Worm (Caenorhabditis elegans) whole organism, L3 larva: ENCODE results near the gene C33F10.8.
"Not testable (repeated sequence)": the region's sequence is repeated elsewhere in the genome, so short reads cannot be mapped to it uniquely, and the experiment has no call there.

ENCODE experiments used
- R02D3.7 ChIP-seq: fragments of 150-350 bp; optimal IDR thresholded peaks from 2 replicates; lab custom pipeline; 2014; ENCODE audit warnings: missing biosample characterization, missing genetic modification characterization
- ZK546.5 ChIP-seq: sonication (generic microtip); optimal IDR thresholded peaks from 2 replicates; lab custom pipeline; 2017; ENCODE audit warnings: missing biosample characterization, missing genetic modification characterization
- aly-2 ChIP-seq: fragments of 150-350 bp; optimal IDR thresholded peaks from 2 replicates; lab custom pipeline; 2014; ENCODE audit warnings: missing biosample characterization, missing genetic modification characterization
- ceh-28 ChIP-seq: fragments of 150-350 bp; optimal IDR thresholded peaks from 2 replicates; lab custom pipeline; 2014; ENCODE audit warnings: missing biosample characterization, missing genetic modification reagents, missing genetic modification characterization
- ceh-82 ChIP-seq: fragments of 150-350 bp; optimal IDR thresholded peaks from 2 replicates; lab custom pipeline; 2014; ENCODE audit warnings: missing biosample characterization, missing genetic modification characterization
- daf-12 ChIP-seq: fragments of 150-350 bp; optimal IDR thresholded peaks from 2 replicates; lab custom pipeline; 2014; ENCODE audit warnings: missing biosample characterization, missing genetic modification reagents, missing genetic modification characterization
- egl-27 ChIP-seq: sonication (generic microtip); optimal IDR thresholded peaks from 4 replicates; lab custom pipeline; 2017; ENCODE audit warnings: missing biosample characterization, missing genetic modification reagents, missing genetic modification characterization
- egl-5 ChIP-seq: fragments of 150-350 bp; optimal IDR thresholded peaks from 2 replicates; lab custom pipeline; 2017; ENCODE audit warnings: missing biosample characterization, missing genetic modification reagents, missing genetic modification characterization, inconsistent platforms
- elt-2 ChIP-seq: sonication (generic microtip); optimal IDR thresholded peaks from 2 replicates; lab custom pipeline; 2016; ENCODE audit warnings: missing genetic modification reagents, mild to moderate bottlenecking, missing genetic modification characterization, missing compliant biosample characterization
- elt-3 ChIP-seq, 3 experiments: fragments of 150-350 bp in 1 of 3; sonication (generic microtip) in 2 of 3; optimal IDR thresholded peaks; 2 replicates in 2 of 3; 4 replicates in 1 of 3; lab custom pipeline; 2014 to 2017; ENCODE audit warnings: missing biosample characterization in 3 of 3, missing genetic modification characterization in 3 of 3
- eor-1 ChIP-seq, 2 experiments: fragments of 150-350 bp; optimal IDR thresholded peaks; 2 replicates each; lab custom pipeline; 2014 to 2018; ENCODE audit warnings: missing biosample characterization in 2 of 2, missing genetic modification characterization in 2 of 2
- fkh-10 ChIP-seq: sonication (generic microtip); optimal IDR thresholded peaks from 2 replicates; lab custom pipeline; 2017; ENCODE audit warnings: missing biosample characterization, missing genetic modification reagents, missing genetic modification characterization
- fos-1 ChIP-seq: fragments of 150-350 bp; optimal IDR thresholded peaks from 2 replicates; lab custom pipeline; 2014; ENCODE audit warnings: missing biosample characterization, missing genetic modification characterization
- hmg-11 ChIP-seq: sonication (generic microtip); optimal IDR thresholded peaks from 2 replicates; lab custom pipeline; 2016; ENCODE audit warnings: missing genetic modification characterization, missing compliant biosample characterization
- lin-15B ChIP-seq: fragments of 150-350 bp; optimal IDR thresholded peaks from 2 replicates; lab custom pipeline; 2014; ENCODE audit warnings: missing biosample characterization, missing genetic modification characterization
- lsy-12 ChIP-seq: sonication (generic microtip); optimal IDR thresholded peaks from 2 replicates; lab custom pipeline; 2016; ENCODE audit warnings: mild to moderate bottlenecking, missing genetic modification characterization, missing compliant biosample characterization
- mml-1 ChIP-seq: fragments of 150-350 bp; sonication (generic microtip); optimal IDR thresholded peaks from 3 replicates; lab custom pipeline; 2014; ENCODE audit warnings: missing biosample characterization, missing genetic modification characterization
- nfya-1 ChIP-seq: sonication (generic microtip); optimal IDR thresholded peaks from 2 replicates; lab custom pipeline; 2017; ENCODE audit warnings: missing genetic modification characterization, mild to moderate bottlenecking, missing compliant biosample characterization, antibody characterized with exemption, moderate library complexity; ENCODE audit not compliant: insufficient read depth
- nhr-11 ChIP-seq: fragments of 150-350 bp; optimal IDR thresholded peaks from 2 replicates; lab custom pipeline; 2014; ENCODE audit warnings: missing biosample characterization, missing genetic modification characterization
- nhr-12 ChIP-seq: fragments of 150-350 bp; optimal IDR thresholded peaks from 2 replicates; lab custom pipeline; 2014; ENCODE audit warnings: missing biosample characterization, missing genetic modification characterization
- nhr-23 ChIP-seq: fragments of 150-350 bp; optimal IDR thresholded peaks from 2 replicates; lab custom pipeline; 2014; ENCODE audit warnings: missing biosample characterization, missing genetic modification reagents, missing genetic modification characterization
- nhr-237 ChIP-seq: fragments of 150-350 bp; optimal IDR thresholded peaks from 2 replicates; lab custom pipeline; 2014; ENCODE audit warnings: missing biosample characterization, missing genetic modification characterization
- nhr-25 ChIP-seq: sonication (generic microtip); optimal IDR thresholded peaks from 2 replicates; lab custom pipeline; 2017; ENCODE audit warnings: missing biosample characterization, missing genetic modification characterization
- nhr-43 ChIP-seq: sonication (generic microtip); optimal IDR thresholded peaks from 2 replicates; lab custom pipeline; 2016; ENCODE audit warnings: mild to moderate bottlenecking, missing genetic modification characterization, missing compliant biosample characterization; ENCODE audit not compliant: poor library complexity, severe bottlenecking
- nhr-76 ChIP-seq: fragments of 150-350 bp; sonication (generic microtip); optimal IDR thresholded peaks from 5 replicates; lab custom pipeline; 2014; ENCODE audit warnings: missing biosample characterization, missing genetic modification characterization
- nhr-77 ChIP-seq: fragments of 150-350 bp; optimal IDR thresholded peaks from 2 replicates; lab custom pipeline; 2014; ENCODE audit warnings: missing biosample characterization, missing genetic modification characterization
- pha-4 ChIP-seq: fragments of 150-350 bp; optimal IDR thresholded peaks from 2 replicates; lab custom pipeline; 2014; ENCODE audit warnings: missing biosample characterization, missing genetic modification reagents, missing genetic modification characterization
- pqm-1 ChIP-seq: fragments of 150-350 bp; optimal IDR thresholded peaks from 2 replicates; lab custom pipeline; 2017; ENCODE audit warnings: missing biosample characterization, missing genetic modification characterization, inconsistent platforms
- sea-2 ChIP-seq: fragments of 150-350 bp; sonication (generic microtip); optimal IDR thresholded peaks from 4 replicates; lab custom pipeline; 2014; ENCODE audit warnings: missing biosample characterization, missing genetic modification reagents, missing genetic modification characterization
- unc-62 ChIP-seq: fragments of 150-350 bp; sonication (generic microtip); optimal IDR thresholded peaks from 4 replicates; lab custom pipeline; 2014; ENCODE audit warnings: missing biosample characterization, missing genetic modification reagents, missing genetic modification characterization
- ztf-11 ChIP-seq: fragments of 150-350 bp; optimal IDR thresholded peaks from 2 replicates; lab custom pipeline; 2014; ENCODE audit warnings: missing biosample characterization, missing genetic modification characterization

Gene C33F10.8

DNA sequence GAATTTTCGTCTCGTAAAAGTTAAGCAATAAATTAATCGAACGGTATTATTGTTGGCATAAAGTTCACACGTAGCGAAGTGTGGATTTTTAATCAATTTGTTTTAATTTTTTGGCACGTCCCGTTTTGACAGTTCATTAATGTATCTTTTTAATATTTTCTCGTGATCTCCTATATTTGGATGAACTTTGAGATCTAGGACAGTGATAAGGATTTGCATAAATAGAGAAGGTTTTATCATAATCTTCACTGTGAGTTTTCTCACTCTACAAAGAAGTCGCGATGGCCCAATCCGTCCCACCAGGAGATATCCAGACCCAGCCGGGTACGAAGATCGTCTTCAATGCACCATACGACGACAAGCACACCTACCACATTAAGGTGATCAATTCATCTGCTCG, at the start of gene C33F10.8, which contains the start of gene msp-40:
C33F10.8 (minus strand) TSS at position 101 of the 400 bp plus-strand sequence.
msp-40 (plus strand) TSS at position 282 of the 400 bp plus-strand sequence.
- TF ChIP-seq nhr-237 (tag; lab: Kevin White, UChicago); R02D3.7 (tag; lab: Kevin White, UChicago); hmg-11: not testable (repeated sequence)

- TF ChIP-seq elt-3 (tag; optimal IDR thresholded peaks at IDR 0.05; lab: Kevin White, UChicago) = peak in 1 of 3 experiments; percentile 42
- peak; percentile 79 for TF ChIP-seq nhr-25
- no peak for TF ChIP-seq pha-4 (tag; lab: Kevin White, UChicago)
- TF ChIP-seq nfya-1 = no peak
- TF ChIP-seq lsy-12 = no peak
- TF ChIP-seq nhr-43 (tag; lab: Kevin White, UChicago) = peak; percentile 25
- TF ChIP-seq, all 47 proteins: peak for 3
Measured at ce11 chrII:4874335-4874861, 49.4 kb upstream of the C33F10.8 start, which contains the start of gene F11G11.15. Gene F11G11.15, plus strand, starts transcription at chrII:4874845.

DNA sequence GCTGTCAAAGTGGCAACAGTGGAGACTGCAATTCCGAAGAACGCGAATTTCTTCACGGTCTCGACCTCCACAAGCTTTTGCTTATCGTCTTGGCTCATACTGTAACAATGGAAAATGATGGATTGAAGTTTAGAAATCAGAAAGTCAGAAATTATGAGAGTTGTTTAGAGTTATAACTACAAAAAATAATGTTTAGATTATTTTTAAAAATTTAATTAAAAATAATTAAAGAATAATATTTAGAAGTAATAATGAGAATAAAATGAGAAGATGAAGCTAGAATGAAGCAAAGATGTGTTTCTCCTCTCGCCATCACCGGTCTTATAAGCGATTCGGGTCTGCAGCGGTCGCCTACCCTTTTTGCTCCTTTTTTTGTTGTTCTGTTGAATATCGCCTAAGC, 48.0 kb upstream of the C33F10.8 start, which contains the start of gene col-73:
col-73 (minus strand) TSS at position 101 of the 400 bp plus-strand sequence.
- TF ChIP-seq nhr-25 (no peak), ztf-11 (tag; lab: Kevin White, UChicago) (no peak), lin-15B (tag; lab: Kevin White, UChicago) (no peak), mml-1 (no peak), nhr-237 (tag; lab: Kevin White, UChicago) (no peak), elt-3 (tag; optimal IDR thresholded peaks at IDR 0.05; lab: Kevin White, UChicago) (no peak), nhr-77 (tag; lab: Kevin White, UChicago) (no peak), fos-1 (tag; lab: Kevin White, UChicago) (no peak), nhr-23 (tag; lab: Kevin White, UChicago) (no peak), unc-62 (GFP tag; lab: Kevin White, UChicago) (no peak), fkh-10 (GFP tag; lab: Kevin White, UChicago) (no peak), sea-2 (GFP tag; lab: Kevin White, UChicago) (no peak), egl-5 (tag; lab: Kevin White, UChicago) (no peak), nhr-76 (tag; lab: Kevin White, UChicago) (no peak), ZK546.5 (no peak), egl-27 (tag; lab: Kevin White, UChicago) (no peak), nhr-12 (no peak), nfya-1 (no peak)

DNA sequence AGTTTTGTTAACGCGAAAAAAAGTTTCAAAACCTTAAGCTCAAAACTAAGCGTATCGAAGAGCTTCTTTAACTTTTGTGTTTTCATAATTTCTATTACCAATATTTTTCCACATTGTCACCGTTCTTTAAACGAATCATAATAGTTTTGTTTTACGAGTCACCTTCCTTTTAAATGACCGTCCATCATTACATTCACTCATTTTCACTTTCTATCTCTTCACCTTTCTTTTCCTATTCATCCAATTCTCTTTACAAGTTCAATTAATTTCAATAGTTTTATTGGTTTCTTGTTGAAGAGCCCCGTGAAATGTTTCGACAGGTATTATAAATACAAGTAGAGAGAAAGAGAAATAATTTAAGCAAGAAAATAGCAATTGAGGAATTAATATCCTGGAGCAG, 46.8 kb upstream of the C33F10.8 start:
- TF ChIP-seq ztf-11 (tag; lab: Kevin White, UChicago) (no peak), nhr-43 (tag; lab: Kevin White, UChicago) (peak; percentile 35), nhr-12 (no peak), pqm-1 (tag; lab: Kevin White, UChicago) (no peak), eor-1 (tag; optimal IDR thresholded peaks at IDR 0.05; lab: Kevin White, UChicago) (no peak), lsy-12 (no peak)

ce11 chrII:4870691-4871090, 45.7 kb upstream of the C33F10.8 start, which contains the start of gene col-20:
Gene col-20, minus strand, starts transcription at chrII:4870791.
- TF ChIP-seq daf-12 (tag; lab: Kevin White, UChicago) (no peak), nhr-25 (no peak), aly-2 (tag; lab: Kevin White, UChicago) (no peak), nhr-11 (tag; lab: Kevin White, UChicago) (no peak), ceh-82 (tag; lab: Kevin White, UChicago) (no peak)

ce11 chrII:4869793-4870343, 44.8 kb upstream of the C33F10.8 start:
- no peak for TF ChIP-seq nhr-23 (tag; lab: Kevin White, UChicago)
- no peak for TF ChIP-seq nhr-11 (tag; lab: Kevin White, UChicago)
- TF ChIP-seq nhr-77 (tag; lab: Kevin White, UChicago) = no peak
- no peak for TF ChIP-seq unc-62 (GFP tag; lab: Kevin White, UChicago)
- TF ChIP-seq nhr-76 (tag; lab: Kevin White, UChicago) = no peak
- no peak for TF ChIP-seq elt-3 (tag; optimal IDR thresholded peaks at IDR 0.05; lab: Kevin White, UChicago)
- TF ChIP-seq egl-27 (tag; lab: Kevin White, UChicago) = no peak
- no peak for TF ChIP-seq nhr-25
- no peak for TF ChIP-seq elt-2 (tag; lab: Kevin White, UChicago)
- TF ChIP-seq ceh-82 (tag; lab: Kevin White, UChicago) = no peak
- TF ChIP-seq ceh-28 (tag; lab: Kevin White, UChicago) = no peak
- no peak for TF ChIP-seq egl-5 (tag; lab: Kevin White, UChicago)
- no peak for TF ChIP-seq fos-1 (tag; lab: Kevin White, UChicago)
- TF ChIP-seq nhr-12 = no peak
- TF ChIP-seq aly-2 (tag; lab: Kevin White, UChicago) = no peak
